Worm (Caenorhabditis elegans) whole organism, L4 larva: ENCODE results near the gene mex-6.
A peak's percentile ranks its signal among the peaks of the same experiment; 100 is the strongest.

ENCODE experiments used
- T20F7.1 ChIP-seq: fragments of 200-800 bp; sonication (Bioruptor generic); optimal IDR thresholded peaks from 2 replicates; lab custom pipeline; 2018; ENCODE audit warnings: mild to moderate bottlenecking, missing genetic modification characterization, missing compliant biosample characterization
- hmg-1.1 ChIP-seq: fragments of 200-800 bp; sonication (Bioruptor generic); IDR thresholded peaks from 2 replicates; pipeline ENCODE4 v1.3.6; 2022; ENCODE audit warnings: missing genetic modification reagents, missing genetic modification characterization, missing compliant biosample characterization
- nhr-76 ChIP-seq: fragments of 150-350 bp; optimal IDR thresholded peaks from 2 replicates; lab custom pipeline; 2014; ENCODE audit warnings: missing biosample characterization, missing genetic modification characterization
- unc-62 ChIP-seq, 3 experiments: fragments of 150-350 bp in 1 of 3; sonication (generic microtip); optimal IDR thresholded peaks in 2 of 3; peaks in 1 of 3; 1 replicate in 1 of 3; 2 replicates in 2 of 3; lab custom pipeline; 2014 to 2017; ENCODE audit warnings: missing biosample characterization in 3 of 3, missing genetic modification characterization in 3 of 3, missing genetic modification reagents in 3 of 3, missing genotype in 1 of 3
- zip-11 ChIP-seq: fragments of 200-800 bp; sonication (Bioruptor generic); IDR thresholded peaks from 2 replicates; pipeline ENCODE4 v1.3.6; 2022; ENCODE audit warnings: missing genetic modification characterization, missing compliant biosample characterization

The mex-6 gene

ce11 chrII:9575670-9576069 is 51.7 kb downstream of the mex-6 start, which contains the start of gene exc-7:
TSS of gene exc-7 (plus strand) at chrII:9575970.
- TF ChIP-seq T20F7.1 (no peak), hmg-1.1 (no peak), unc-62 (GFP tag; optimal IDR thresholded peaks at IDR 0.05 in 1 of 2; lab: Kevin White, UChicago) (peak in 1 of 2 experiments; percentile 83), unc-62 (tag; optimal IDR thresholded peaks at IDR 0.05; lab: Kevin White, UChicago) (no peak), zip-11 (GFP tag; lab: Robert Waterston, UW) (no peak), nhr-76 (no peak)
